Worm (Caenorhabditis elegans) whole organism, L4 larva: ENCODE results near the gene T04C10.3.

Source experiments
- F10B5.3 ChIP-seq: sonication (generic microtip); optimal IDR thresholded peaks from 2 replicates; lab custom pipeline; 2016; ENCODE audit warnings: mild to moderate bottlenecking, missing genetic modification characterization, missing compliant biosample characterization
- F37D6.2 ChIP-seq: sonication (generic microtip); optimal IDR thresholded peaks from 2 replicates; lab custom pipeline; 2016; ENCODE audit warnings: mild to moderate bottlenecking, missing genetic modification characterization, missing compliant biosample characterization
- F44E2.7 ChIP-seq: fragments of 200-800 bp; sonication (Bioruptor generic); IDR thresholded peaks from 2 replicates; pipeline ENCODE4 v2.1.2; 2022; ENCODE audit warnings: missing genetic modification characterization, missing compliant biosample characterization
- F49E8.2 ChIP-seq: sonication (generic microtip); optimal IDR thresholded peaks from 2 replicates; lab custom pipeline; 2016; ENCODE audit warnings: missing compliant biosample characterization, mild to moderate bottlenecking, missing genetic modification characterization, borderline replicate concordance
- R02D3.7 ChIP-seq: fragments of 150-350 bp; sonication (generic microtip); optimal IDR thresholded peaks from 3 replicates; lab custom pipeline; 2014; ENCODE audit warnings: missing biosample characterization, missing genetic modification characterization
- T20F7.1 ChIP-seq: fragments of 200-800 bp; sonication (Bioruptor generic); optimal IDR thresholded peaks from 2 replicates; lab custom pipeline; 2018; ENCODE audit warnings: mild to moderate bottlenecking, missing genetic modification characterization, missing compliant biosample characterization
- T26A8.4 ChIP-seq: fragments of 200-800 bp; sonication (Bioruptor generic); IDR thresholded peaks from 2 replicates; pipeline ENCODE4 v1.3.6; 2022; ENCODE audit warnings: missing genetic modification characterization, missing compliant biosample characterization
- Y105C5A.15 ChIP-seq: fragments of 200-800 bp; sonication (Bioruptor generic); IDR thresholded peaks from 2 replicates; pipeline ENCODE4 v1.3.6; 2022; ENCODE audit warnings: missing genetic modification characterization, missing compliant biosample characterization
- Y48G9A.11 ChIP-seq: fragments of 200-800 bp; sonication (Bioruptor generic); IDR thresholded peaks from 2 replicates; pipeline ENCODE4 v1.3.6; 2022; ENCODE audit warnings: missing genetic modification reagents, missing genetic modification characterization, missing compliant biosample characterization
- aly-2 ChIP-seq: sonication (generic microtip); optimal IDR thresholded peaks from 2 replicates; lab custom pipeline; 2018; ENCODE audit warnings: missing biosample characterization, missing genetic modification characterization
- arid-1 ChIP-seq: fragments of 200-800 bp; sonication (Bioruptor generic); conservative IDR thresholded peaks from 2 replicates; pipeline ENCODE4 v1.3.6; 2022; ENCODE audit warnings: missing genetic modification reagents, missing genetic modification characterization, missing compliant biosample characterization
- ceh-32 ChIP-seq: sonication (generic microtip); optimal IDR thresholded peaks from 2 replicates; lab custom pipeline; 2016; ENCODE audit warnings: mild to moderate bottlenecking, missing genetic modification characterization, missing compliant biosample characterization; ENCODE audit not compliant: poor library complexity
- ceh-44 ChIP-seq: fragments of 200-800 bp; sonication (Bioruptor generic); IDR thresholded peaks from 2 replicates; pipeline ENCODE4 v1.3.6; 2022; ENCODE audit warnings: missing genetic modification reagents, missing genetic modification characterization, missing compliant biosample characterization
- ceh-82 ChIP-seq: sonication (generic microtip); optimal IDR thresholded peaks from 2 replicates; lab custom pipeline; 2017; ENCODE audit warnings: missing biosample characterization, missing genetic modification characterization
- ces-1 ChIP-seq: fragments of 150-350 bp; sonication (generic microtip); optimal IDR thresholded peaks from 4 replicates; lab custom pipeline; 2014; ENCODE audit warnings: missing biosample characterization, missing genetic modification reagents, missing genetic modification characterization
- cey-2 ChIP-seq: sonication (generic microtip); optimal IDR thresholded peaks from 3 replicates; lab custom pipeline; 2017; ENCODE audit warnings: missing genetic modification characterization, mild to moderate bottlenecking, missing compliant biosample characterization, antibody characterized with exemption, borderline replicate concordance; ENCODE audit not compliant: insufficient read depth
- daf-12 ChIP-seq: fragments of 150-350 bp; optimal IDR thresholded peaks from 2 replicates; lab custom pipeline; 2014; ENCODE audit warnings: missing biosample characterization, missing genetic modification reagents, missing genetic modification characterization
- daf-16 ChIP-seq, 3 experiments: sonication (generic microtip); optimal IDR thresholded peaks; 2 replicates each; lab custom pipeline; 2016 to 2017; ENCODE audit warnings: missing genetic modification characterization in 3 of 3, missing genetic modification reagents in 3 of 3, mild to moderate bottlenecking in 2 of 3, missing compliant biosample characterization in 2 of 3, missing biosample characterization in 1 of 3, moderate library complexity in 1 of 3
- daf-19 ChIP-seq: fragments of 200-800 bp; sonication (Bioruptor generic); conservative IDR thresholded peaks from 2 replicates; pipeline ENCODE4 v1.3.6; 2022; ENCODE audit warnings: missing genetic modification characterization, missing compliant biosample characterization
- dpl-1 ChIP-seq: fragments of 150-350 bp; optimal IDR thresholded peaks from 2 replicates; lab custom pipeline; 2014; ENCODE audit warnings: missing biosample characterization, missing genetic modification reagents, missing genetic modification characterization
- dve-1 ChIP-seq: sonication (generic microtip); optimal IDR thresholded peaks from 2 replicates; lab custom pipeline; 2017; ENCODE audit warnings: antibody characterized with exemption, mild to moderate bottlenecking, missing genetic modification characterization, missing compliant biosample characterization; ENCODE audit not compliant: insufficient read depth
- egl-27 ChIP-seq: sonication (generic microtip); optimal IDR thresholded peaks from 3 replicates; lab custom pipeline; 2017; ENCODE audit warnings: missing biosample characterization, missing genetic modification reagents, missing genetic modification characterization
- egl-43 ChIP-seq: fragments of 200-800 bp; sonication (Bioruptor generic); IDR thresholded peaks from 2 replicates; pipeline ENCODE4 v1.3.6; 2022; ENCODE audit warnings: missing genetic modification reagents, missing genetic modification characterization, missing compliant biosample characterization
- fos-1 ChIP-seq: fragments of 150-350 bp; optimal IDR thresholded peaks from 2 replicates; lab custom pipeline; 2014; ENCODE audit warnings: missing biosample characterization, missing genetic modification characterization
- gei-8 ChIP-seq: fragments of 200-800 bp; sonication (Bioruptor generic); optimal IDR thresholded peaks from 2 replicates; lab custom pipeline; 2018; ENCODE audit warnings: mild to moderate bottlenecking, missing genetic modification characterization, missing compliant biosample characterization
- hlh-11 ChIP-seq: fragments of 200-800 bp; sonication (Bioruptor generic); optimal IDR thresholded peaks from 2 replicates; lab custom pipeline; 2018; ENCODE audit warnings: mild to moderate bottlenecking, missing genetic modification characterization, missing compliant biosample characterization
- lim-7 ChIP-seq: fragments of 200-800 bp; sonication (Bioruptor generic); IDR thresholded peaks from 2 replicates; pipeline ENCODE4 v1.3.6; 2022; ENCODE audit warnings: missing genetic modification characterization, missing compliant biosample characterization
- lin-1 ChIP-seq: fragments of 200-800 bp; sonication (Bioruptor generic); IDR thresholded peaks from 2 replicates; pipeline ENCODE4 v1.3.6; 2022; ENCODE audit warnings: missing genetic modification reagents, missing genetic modification characterization, missing compliant biosample characterization
- lin-13 ChIP-seq: fragments of 150-350 bp; optimal IDR thresholded peaks from 2 replicates; lab custom pipeline; 2014; ENCODE audit warnings: missing biosample characterization, missing genetic modification reagents, missing genetic modification characterization
- lin-29 ChIP-seq: fragments of 200-800 bp; sonication (Bioruptor generic); IDR thresholded peaks from 2 replicates; pipeline ENCODE4 v1.3.6; 2022; ENCODE audit warnings: missing genetic modification reagents, missing genetic modification characterization, missing compliant biosample characterization
- lsy-2 ChIP-seq, 2 experiments: fragments of 150-350 bp in 1 of 2; sonication (generic microtip) in 1 of 2; optimal IDR thresholded peaks; 2 replicates each; lab custom pipeline; 2014 to 2017; ENCODE audit warnings: missing biosample characterization in 2 of 2, missing genetic modification characterization in 2 of 2
- madf-9 ChIP-seq: fragments of 200-800 bp; sonication (Bioruptor generic); conservative IDR thresholded peaks from 2 replicates; pipeline ENCODE4 v1.3.6; 2022; ENCODE audit warnings: missing genetic modification reagents, missing genetic modification characterization, missing compliant biosample characterization
- mes-2 ChIP-seq: sonication (generic microtip); optimal IDR thresholded peaks from 2 replicates; lab custom pipeline; 2016; ENCODE audit warnings: missing genotype, mild to moderate bottlenecking, missing genetic modification characterization, missing compliant biosample characterization; ENCODE audit not compliant: poor library complexity, severe bottlenecking
- mxl-3 ChIP-seq: fragments of 200-800 bp; sonication (Bioruptor generic); optimal IDR thresholded peaks from 2 replicates; lab custom pipeline; 2018; ENCODE audit warnings: mild to moderate bottlenecking, missing genetic modification characterization, missing compliant biosample characterization
- nhr-10 ChIP-seq: fragments of 150-350 bp; optimal IDR thresholded peaks from 2 replicates; lab custom pipeline; 2014; ENCODE audit warnings: missing biosample characterization, missing genetic modification characterization
- nhr-28 ChIP-seq: fragments of 150-350 bp; optimal IDR thresholded peaks from 2 replicates; lab custom pipeline; 2014; ENCODE audit warnings: missing biosample characterization, missing genetic modification characterization
- nhr-41 ChIP-seq: fragments of 200-800 bp; sonication (Bioruptor generic); IDR thresholded peaks from 2 replicates; pipeline ENCODE4 v1.3.6; 2022; ENCODE audit warnings: missing genetic modification reagents, missing genetic modification characterization, missing compliant biosample characterization
- nhr-77 ChIP-seq: fragments of 150-350 bp; optimal IDR thresholded peaks from 2 replicates; lab custom pipeline; 2014; ENCODE audit warnings: missing biosample characterization, missing genetic modification characterization
- php-3 ChIP-seq: fragments of 200-800 bp; sonication (Bioruptor generic); IDR thresholded peaks from 2 replicates; pipeline ENCODE4 v1.3.6; 2022; ENCODE audit warnings: missing genetic modification reagents, missing genetic modification characterization, missing compliant biosample characterization
- pqm-1 ChIP-seq: sonication (generic microtip); optimal IDR thresholded peaks from 2 replicates; lab custom pipeline; 2017; ENCODE audit warnings: missing biosample characterization, missing genetic modification characterization
- rbr-2 ChIP-seq: sonication (generic microtip); optimal IDR thresholded peaks from 2 replicates; lab custom pipeline; 2016; ENCODE audit warnings: missing genotype, missing genetic modification characterization, missing compliant biosample characterization
- sdz-12 ChIP-seq: fragments of 200-800 bp; sonication (Bioruptor generic); optimal IDR thresholded peaks from 2 replicates; lab custom pipeline; 2018; ENCODE audit warnings: mild to moderate bottlenecking, missing genetic modification characterization, missing compliant biosample characterization
- skn-1 ChIP-seq: fragments of 150-350 bp; optimal IDR thresholded peaks from 2 replicates; lab custom pipeline; 2014; ENCODE audit warnings: missing biosample characterization, missing genetic modification characterization
- snpc-1.2 ChIP-seq: fragments of 200-800 bp; sonication (Bioruptor generic); IDR thresholded peaks from 2 replicates; pipeline ENCODE4 v1.3.6; 2022; ENCODE audit warnings: missing genetic modification reagents, missing genetic modification characterization, missing compliant biosample characterization
- unc-39 ChIP-seq: sonication (generic microtip); optimal IDR thresholded peaks from 2 replicates; lab custom pipeline; 2017; ENCODE audit warnings: missing biosample characterization, missing genetic modification characterization
- unc-62 ChIP-seq, 3 experiments: fragments of 150-350 bp in 1 of 3; sonication (generic microtip); optimal IDR thresholded peaks in 2 of 3; peaks in 1 of 3; 1 replicate in 1 of 3; 2 replicates in 2 of 3; lab custom pipeline; 2014 to 2017; ENCODE audit warnings: missing biosample characterization in 3 of 3, missing genetic modification characterization in 3 of 3, missing genetic modification reagents in 3 of 3, missing genotype in 1 of 3
- vab-7 ChIP-seq: fragments of 200-800 bp; sonication (Bioruptor generic); IDR thresholded peaks from 2 replicates; pipeline ENCODE4 v1.3.6; 2022; ENCODE audit warnings: missing genetic modification reagents, missing genetic modification characterization, missing compliant biosample characterization
- zfp-2 ChIP-seq: sonication (generic microtip); optimal IDR thresholded peaks from 2 replicates; lab custom pipeline; 2016; ENCODE audit warnings: mild to moderate bottlenecking, missing genetic modification characterization, missing compliant biosample characterization
- zip-2 ChIP-seq: fragments of 150-350 bp; optimal IDR thresholded peaks from 2 replicates; lab custom pipeline; 2014; ENCODE audit warnings: missing biosample characterization, missing genetic modification characterization
- ztf-11 ChIP-seq: fragments of 150-350 bp; optimal IDR thresholded peaks from 2 replicates; lab custom pipeline; 2014; ENCODE audit warnings: missing biosample characterization, missing genetic modification characterization
- ztf-7 ChIP-seq: fragments of 150-350 bp; optimal IDR thresholded peaks from 2 replicates; lab custom pipeline; 2014; ENCODE audit warnings: missing biosample characterization, missing genetic modification characterization

The T04C10.3 gene

DNA sequence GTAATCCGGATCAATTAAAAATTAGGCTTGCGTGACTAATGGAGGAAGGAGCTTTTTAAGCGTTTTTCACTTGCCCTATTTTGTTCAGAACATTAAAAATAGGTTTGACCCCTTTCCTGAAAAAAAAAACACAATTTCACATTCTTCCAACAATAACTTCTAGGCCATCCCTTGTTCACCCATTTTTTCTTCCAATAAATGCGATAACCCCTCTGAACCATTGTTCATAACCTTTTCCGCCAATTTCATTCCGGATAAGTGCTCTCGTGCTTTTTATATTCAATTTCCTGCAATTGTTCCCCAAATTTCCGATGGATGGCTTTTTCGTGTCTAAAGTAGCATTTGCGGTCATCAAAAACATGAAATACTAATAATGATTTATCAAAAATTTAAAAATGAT lies 3.3 kb downstream of the T04C10.3 start (continued):
- TF ChIP-seq vab-7 (GFP tag; lab: Robert Waterston, UW) (no peak), ztf-7 (no peak), nhr-10 (tag; lab: Kevin White, UChicago) (no peak), snpc-1.2 (GFP tag; lab: Robert Waterston, UW) (no peak), Y105C5A.15 (GFP tag; lab: Robert Waterston, UW) (no peak), T20F7.1 (no peak), unc-62 (GFP tag; optimal IDR thresholded peaks at IDR 0.05 in 1 of 2; lab: Kevin White, UChicago) (peak in 1 of 2 experiments; percentile 39), unc-62 (tag; optimal IDR thresholded peaks at IDR 0.05; lab: Kevin White, UChicago) (no peak), mxl-3 (no peak), lim-7 (0 out of 2 replicates have a peak, but pooled peaks have one; percentile 40), F49E8.2 (tag; lab: Kevin White, UChicago) (no peak), nhr-77 (tag; lab: Kevin White, UChicago) (no peak), daf-16 (GFP tag; optimal IDR thresholded peaks at IDR 0.05; lab: Kevin White, UChicago) (no peak), daf-16 (tag; optimal IDR thresholded peaks at IDR 0.05; lab: Kevin White, UChicago) (peak; percentile 16), lin-13 (GFP tag; lab: Kevin White, UChicago) (no peak), unc-39 (tag; lab: Kevin White, UChicago) (no peak), arid-1 (no peak; the same call in 1 of the 2 replicates), php-3 (no peak), R02D3.7 (tag; lab: Kevin White, UChicago) (no peak), hlh-11 (peak; percentile 7), rbr-2 (tag; lab: Kevin White, UChicago) (no peak), F44E2.7 (0 out of 2 replicates have a peak, but pooled peaks have one; percentile 26), gei-8 (no peak), T26A8.4 (GFP tag; lab: Robert Waterston, UW) (peak; percentile 78), daf-12 (no peak), dve-1 (tag; lab: Kevin White, UChicago) (no peak), ceh-44 (no peak), ztf-11 (tag; lab: Kevin White, UChicago) (no peak), nhr-28 (tag; lab: Kevin White, UChicago) (no peak), zfp-2 (tag; lab: Kevin White, UChicago) (no peak), lsy-2 (tag; optimal IDR thresholded peaks at IDR 0.05; lab: Kevin White, UChicago) (peak in 1 of 2 experiments; percentile 15), aly-2 (tag; lab: Kevin White, UChicago) (no peak), Y48G9A.11 (GFP tag; lab: Robert Waterston, UW) (no peak), sdz-12 (GFP tag; lab: Kevin White, UChicago) (peak; percentile 35), skn-1 (tag; lab: Kevin White, UChicago) (no peak), ceh-82 (tag; lab: Kevin White, UChicago) (no peak), cey-2 (tag; lab: Kevin White, UChicago) (no peak), lin-1 (no peak), fos-1 (tag; lab: Kevin White, UChicago) (no peak), daf-19 (no peak), dpl-1 (GFP tag; lab: Kevin White, UChicago) (no peak), pqm-1 (tag; lab: Kevin White, UChicago) (no peak), egl-27 (tag; lab: Kevin White, UChicago) (no peak), F37D6.2 (tag; lab: Kevin White, UChicago) (no peak), F10B5.3 (tag; lab: Kevin White, UChicago) (no peak), zip-2 (tag; lab: Kevin White, UChicago) (no peak), mes-2 (tag; lab: Kevin White, UChicago) (no peak), madf-9 (GFP tag; lab: Robert Waterston, UW) (no peak), ceh-32 (tag; lab: Kevin White, UChicago) (no peak), nhr-41 (no peak), egl-43 (peak; percentile 39; the same call in 1 of the 2 replicates), ces-1 (GFP tag; lab: Kevin White, UChicago) (no peak), lin-29 (GFP tag; lab: Robert Waterston, UW) (no peak)
